Worm (Caenorhabditis elegans): ENCODE measurements around the gene T04C10.3.

DNA sequence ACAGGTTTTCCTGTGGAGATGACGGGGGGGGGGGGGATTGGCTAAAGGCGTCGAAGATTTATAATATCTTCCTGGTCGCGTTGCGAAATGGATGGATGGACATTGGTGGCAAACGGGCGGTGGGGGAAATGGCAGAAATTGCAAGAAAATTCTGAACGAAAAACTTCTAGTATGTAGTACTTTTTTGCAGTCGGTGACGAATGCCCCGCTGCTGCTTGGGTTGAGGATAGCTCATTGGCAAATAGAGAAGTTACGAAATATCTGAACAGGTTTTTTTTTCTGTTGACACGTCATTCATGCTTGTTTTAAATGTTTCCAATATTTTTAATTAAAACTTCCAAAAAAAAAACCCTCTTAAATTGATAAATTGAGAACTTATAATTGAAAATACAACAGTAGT, 7.3 kb downstream of the T04C10.3 start:
- TF ChIP-seq ceh-82 (tag; optimal IDR thresholded peaks at IDR 0.05) = no peak
- TF ChIP-seq snpc-4 (tag; optimal IDR thresholded peaks at IDR 0.05) = no peak
- TF ChIP-seq blmp-1 (tag; optimal IDR thresholded peaks at IDR 0.05; ENCODE audit: insufficient read depth) = no peak
- TF ChIP-seq nhr-129 (tag; optimal IDR thresholded peaks at IDR 0.05) = no peak
- TF ChIP-seq fos-1 (tag; optimal IDR thresholded peaks at IDR 0.05) = no peak
- TF ChIP-seq lin-39 (tag; optimal IDR thresholded peaks at IDR 0.05) = no peak

Data from whole organism, L2 larva.